Worm (Caenorhabditis elegans) whole organism, mixed stage, embryonic: ENCODE data around the gene B0024.3.

ENCODE experiments used
- snpc-4 ChIP-seq: fragments of 150-350 bp; optimal IDR thresholded peaks from 2 replicates; lab custom pipeline; 2014; ENCODE audit warnings: missing biosample characterization, missing genetic modification characterization
- ztf-11 ChIP-seq: fragments of 150-350 bp; optimal IDR thresholded peaks from 2 replicates; lab custom pipeline; 2014; ENCODE audit warnings: missing biosample characterization, missing genetic modification characterization

- no peak for TF ChIP-seq snpc-4 (tag; lab: Kevin White, UChicago)
- no peak for TF ChIP-seq ztf-11 (tag; lab: Kevin White, UChicago)
Measured at ce11 chrV:10265019-10265418, 22.3 kb upstream of the B0024.3 start.
